Worm (Caenorhabditis elegans): ENCODE measurements around the gene clec-151.

DNA sequence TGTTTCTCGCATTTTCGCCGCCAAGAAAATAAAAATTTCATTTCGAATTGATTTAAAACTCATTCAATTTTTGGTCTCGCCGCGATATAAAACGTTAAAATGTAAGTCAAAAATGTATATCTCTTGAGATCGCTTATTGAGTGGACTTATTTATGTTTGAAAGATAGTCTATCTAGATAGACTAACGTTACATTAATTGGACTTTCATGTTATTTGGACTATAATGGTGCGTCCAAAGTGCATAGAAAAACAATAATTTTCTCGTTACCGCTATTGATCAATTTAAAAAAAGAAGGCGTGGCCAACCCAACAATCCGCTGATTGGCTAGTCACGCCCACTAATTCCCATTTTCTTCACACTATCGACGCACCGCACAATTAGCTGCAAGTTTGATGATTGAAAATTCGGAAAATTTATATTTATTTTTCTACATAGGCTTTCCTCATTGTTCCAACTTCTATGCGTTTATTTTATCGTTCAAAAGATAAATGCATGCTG is 44.1 kb upstream of the clec-151 start, which contains the start of gene F35G12.5:
- TF ChIP-seq unc-3 (GFP tag; conservative IDR thresholded peaks at IDR 0.05) (no peak), unc-3 (tag; optimal IDR thresholded peaks at IDR 0.05) (no peak), dmd-4 (tag; optimal IDR thresholded peaks at IDR 0.05; ENCODE audit: borderline replicate concordance) (no peak), ceh-24 (tag; optimal IDR thresholded peaks at IDR 0.05) (no peak), sox-2 (GFP tag; IDR thresholded peaks at IDR 0.05) (no peak), ceh-22 (tag; optimal IDR thresholded peaks at IDR 0.05) (no peak), fkh-10 (GFP tag; optimal IDR thresholded peaks at IDR 0.05) (no peak), pqm-1 (tag; optimal IDR thresholded peaks at IDR 0.05) (no peak), fkh-6 (tag; optimal IDR thresholded peaks at IDR 0.05) (no peak), ceh-48 (tag; optimal IDR thresholded peaks at IDR 0.05) (no peak), ceh-30 (tag; optimal IDR thresholded peaks at IDR 0.05) (no peak), pax-1 (tag; optimal IDR thresholded peaks at IDR 0.05) (no peak), lin-11 (tag; optimal IDR thresholded peaks at IDR 0.05) (no peak), hlh-30 (tag; optimal IDR thresholded peaks at IDR 0.05; ENCODE audit: insufficient read depth) (no peak), tbx-2 (tag; optimal IDR thresholded peaks at IDR 0.05) (no peak)
